Worm (Caenorhabditis elegans): ENCODE results near the gene sri-38.

DNA sequence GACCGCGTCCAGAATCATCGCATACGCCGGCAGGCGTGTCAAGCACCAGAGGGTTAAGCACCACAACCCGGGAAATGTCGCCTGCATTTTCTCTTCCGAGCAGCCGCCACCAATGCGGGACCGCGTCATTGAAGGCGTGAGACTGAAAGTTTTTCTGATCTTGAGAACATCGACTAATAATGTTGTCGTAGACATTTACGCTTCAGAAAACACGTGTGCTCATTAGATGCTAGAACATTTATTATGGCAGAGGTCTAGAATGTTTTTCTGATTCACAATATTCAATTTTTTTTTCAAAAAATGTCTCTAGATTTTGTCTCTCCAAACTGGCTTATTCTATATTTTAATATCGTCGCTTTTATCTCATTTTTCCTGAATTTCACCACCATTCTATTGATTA is 45.9 kb downstream of the sri-38 start, which contains the start of gene sri-47:
- TF ChIP-seq klf-2 (GFP tag; conservative IDR thresholded peaks at IDR 0.05) (no peak), tab-1 (GFP tag; IDR thresholded peaks at IDR 0.05) (no peak), cog-1 (tag; optimal IDR thresholded peaks at IDR 0.05) (no peak), ztf-29 (GFP tag; IDR thresholded peaks at IDR 0.05) (no peak), flt-1 (GFP tag; IDR thresholded peaks at IDR 0.05) (no peak), med-1 (GFP tag; optimal IDR thresholded peaks at IDR 0.05; ENCODE audit: insufficient read depth) (no peak), T22C8.4 (GFP tag; IDR thresholded peaks at IDR 0.05) (no peak), ref-1 (GFP tag; conservative IDR thresholded peaks at IDR 0.05) (no peak)
